Fruit fly (Drosophila melanogaster): ENCODE data around the gene dyw.

DNA sequence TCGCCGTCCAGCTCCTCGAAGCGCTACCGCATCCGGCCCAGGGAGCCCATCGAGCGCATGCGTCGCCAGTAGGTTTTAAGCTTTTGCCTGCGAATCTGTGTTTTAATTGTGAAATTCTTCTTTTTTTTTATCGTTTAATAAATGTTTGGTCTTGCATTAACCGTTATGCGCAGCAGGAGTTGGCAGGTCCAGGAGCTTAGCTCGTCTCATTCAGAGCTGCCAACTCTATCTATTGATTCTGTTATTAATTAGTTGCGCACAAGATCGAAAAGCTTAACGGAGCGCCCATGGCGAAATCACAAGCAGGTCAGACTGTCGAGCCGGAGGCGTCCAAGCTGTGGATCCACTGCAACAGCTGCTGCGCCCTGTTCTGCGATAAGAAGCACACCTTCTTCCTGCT lies 32.7 kb upstream of the dyw start, which contains the start of gene vilya:
- TF ChIP-seq CG14711 (tag; optimal IDR thresholded peaks at IDR 0.05) = no peak
- TF ChIP-seq ovo (GFP tag; optimal IDR thresholded peaks at IDR 0.05) = no peak
- no peak for TF ChIP-seq Crg-1 (GFP tag; optimal IDR thresholded peaks at IDR 0.05)
- TF ChIP-seq pad (GFP tag; optimal IDR thresholded peaks at IDR 0.05) = no peak
- no peak for TF ChIP-seq CG33017 (tag; optimal IDR thresholded peaks at IDR 0.05)
- TF ChIP-seq CG12768 (GFP tag; optimal IDR thresholded peaks at IDR 0.05) = no peak
- no peak for TF ChIP-seq Mnt (GFP tag; optimal IDR thresholded peaks at IDR 0.05)
- no peak for TF ChIP-seq CG5204 (GFP tag; optimal IDR thresholded peaks at IDR 0.05)
- TF ChIP-seq Hr96 (GFP tag; optimal IDR thresholded peaks at IDR 0.05) = no peak
- TF ChIP-seq bab1 (GFP tag; optimal IDR thresholded peaks at IDR 0.05) = no peak

Measured in whole organism, adult.